Worm (Caenorhabditis elegans): ENCODE measurements around the gene cutl-5.

Gene cutl-5

DNA sequence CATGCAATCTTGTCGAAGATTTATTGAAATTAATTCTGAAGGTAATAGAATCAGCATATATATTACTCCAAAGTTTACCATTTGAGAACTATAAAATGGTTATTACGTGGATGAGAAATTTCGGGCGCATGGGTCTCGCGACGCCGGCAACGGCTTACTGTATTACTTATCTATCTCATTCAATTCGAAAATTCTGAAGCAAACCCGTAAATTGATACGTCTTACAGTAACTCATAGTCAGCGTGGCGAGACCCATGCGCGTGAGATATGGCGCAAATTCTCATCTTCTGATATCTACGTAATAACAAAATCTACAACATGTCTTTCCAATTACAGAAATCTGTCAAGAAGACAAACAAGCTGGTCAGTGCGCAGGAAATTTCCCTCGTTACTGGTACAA, 3.8 kb upstream of the cutl-5 start:
- TF ChIP-seq M03D4.4 (tag; optimal IDR thresholded peaks at IDR 0.05) (no peak), snpc-4 (tag; optimal IDR thresholded peaks at IDR 0.05) (no peak), cnd-1 (tag; optimal IDR thresholded peaks at IDR 0.05) (no peak), elt-3 (tag; optimal IDR thresholded peaks at IDR 0.05) (no peak), nhr-2 (tag; optimal IDR thresholded peaks at IDR 0.05) (no peak)

DNA sequence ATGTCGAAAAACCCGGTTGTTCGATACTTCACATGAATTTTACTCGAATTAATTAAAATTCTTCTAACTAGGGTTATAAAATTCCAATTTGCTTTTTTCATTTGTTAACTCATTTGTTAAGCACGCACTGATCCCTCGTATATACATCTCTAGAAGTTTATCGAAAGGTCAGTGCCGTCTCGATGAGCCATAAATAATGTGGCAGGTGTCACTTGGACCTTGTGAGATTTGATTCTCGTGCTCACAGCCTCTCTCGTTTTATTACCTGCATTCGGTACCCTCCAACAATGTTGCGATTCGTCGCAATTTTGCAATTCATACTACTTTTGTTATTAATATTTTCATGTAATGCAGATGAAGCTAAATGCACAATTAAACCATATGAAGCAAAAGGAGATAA, 644 bp upstream of the cutl-5 start, which contains the start of gene spon-1:
Gene spon-1 (plus strand): TSS at position 208 of the 400 bp plus-strand sequence.
- TF ChIP-seq M03D4.4 (tag; optimal IDR thresholded peaks at IDR 0.05) (no peak), nhr-2 (tag; optimal IDR thresholded peaks at IDR 0.05) (peak; percentile 46), unc-62 (GFP tag; optimal IDR thresholded peaks at IDR 0.05) (peak; percentile 54), unc-120 (tag; optimal IDR thresholded peaks at IDR 0.05; ENCODE audit: poor library complexity, severe bottlenecking) (peak; percentile 14), hlh-1 (tag; optimal IDR thresholded peaks at IDR 0.05) (peak; percentile 73)

- no peak for TF ChIP-seq unc-39 (tag; optimal IDR thresholded peaks at IDR 0.05)
- TF ChIP-seq nhr-28 (tag; optimal IDR thresholded peaks at IDR 0.05), result no peak
- TF ChIP-seq tbx-8 (GFP tag; optimal IDR thresholded peaks at IDR 0.05), result no peak
- TF ChIP-seq flh-1 (GFP tag; optimal IDR thresholded peaks at IDR 0.05), result no peak
- no peak for TF ChIP-seq mep-1 (tag; optimal IDR thresholded peaks at IDR 0.05)
- no peak for TF ChIP-seq lin-32 (GFP tag; optimal IDR thresholded peaks at IDR 0.05)
- TF ChIP-seq ztf-11 (tag; optimal IDR thresholded peaks at IDR 0.05), result no peak
- no peak for TF ChIP-seq bed-3 (GFP tag; optimal IDR thresholded peaks at IDR 0.05)
- no peak for TF ChIP-seq lin-13 (tag; optimal IDR thresholded peaks at IDR 0.05)
- no peak for TF ChIP-seq nhr-76 (tag; optimal IDR thresholded peaks at IDR 0.05)
- no peak for TF ChIP-seq zip-8 (tag; optimal IDR thresholded peaks at IDR 0.05)
These were observed 2.9 kb downstream of the cutl-5 start, which contains the start of gene F10E7.6 for ce11 chrII:7112780-7113179. Gene F10E7.6, plus strand, starts transcription at chrII:7113080.

- TF ChIP-seq mab-5 (tag; optimal IDR thresholded peaks at IDR 0.05) (no peak), mep-1 (tag; optimal IDR thresholded peaks at IDR 0.05) (peak; percentile 24), elt-1 (tag; optimal IDR thresholded peaks at IDR 0.05; ENCODE audit: borderline replicate concordance, insufficient read depth) (no peak), snpc-4 (tag; optimal IDR thresholded peaks at IDR 0.05) (no peak), unc-120 (tag; optimal IDR thresholded peaks at IDR 0.05; ENCODE audit: poor library complexity, severe bottlenecking) (peak; percentile 22), ceh-39 (tag; optimal IDR thresholded peaks at IDR 0.05) (no peak), zip-8 (tag; optimal IDR thresholded peaks at IDR 0.05) (no peak), mls-2 (tag; optimal IDR thresholded peaks at IDR 0.05) (no peak), ceh-83 (GFP tag; optimal IDR thresholded peaks at IDR 0.05) (peak; percentile 14), M03D4.4 (tag; optimal IDR thresholded peaks at IDR 0.05) (no peak), pha-4 (tag; optimal IDR thresholded peaks at IDR 0.05) (no peak), unc-39 (tag; optimal IDR thresholded peaks at IDR 0.05) (no peak), nhr-76 (tag; optimal IDR thresholded peaks at IDR 0.05) (no peak), nhr-237 (tag; optimal IDR thresholded peaks at IDR 0.05) (peak; percentile 37), nhr-28 (tag; optimal IDR thresholded peaks at IDR 0.05) (no peak), nhr-12 (tag; optimal IDR thresholded peaks at IDR 0.05) (no peak), blmp-1 (tag; optimal IDR thresholded peaks at IDR 0.05) (no peak), lsy-2 (tag; optimal IDR thresholded peaks at IDR 0.05) (peak; percentile 98), lin-32 (GFP tag; optimal IDR thresholded peaks at IDR 0.05) (no peak), unc-62 (GFP tag; optimal IDR thresholded peaks at IDR 0.05) (peak; percentile 3), cnd-1 (tag; optimal IDR thresholded peaks at IDR 0.05) (no peak), lin-13 (tag; optimal IDR thresholded peaks at IDR 0.05) (peak; percentile 57), flh-1 (GFP tag; optimal IDR thresholded peaks at IDR 0.05) (no peak)
These were observed 4.1 kb downstream of the cutl-5 start, which contains the start of gene F10E7.5 for ce11 chrII:7111657-7112049. Gene F10E7.5, plus strand, starts transcription at chrII:7111978.

DNA sequence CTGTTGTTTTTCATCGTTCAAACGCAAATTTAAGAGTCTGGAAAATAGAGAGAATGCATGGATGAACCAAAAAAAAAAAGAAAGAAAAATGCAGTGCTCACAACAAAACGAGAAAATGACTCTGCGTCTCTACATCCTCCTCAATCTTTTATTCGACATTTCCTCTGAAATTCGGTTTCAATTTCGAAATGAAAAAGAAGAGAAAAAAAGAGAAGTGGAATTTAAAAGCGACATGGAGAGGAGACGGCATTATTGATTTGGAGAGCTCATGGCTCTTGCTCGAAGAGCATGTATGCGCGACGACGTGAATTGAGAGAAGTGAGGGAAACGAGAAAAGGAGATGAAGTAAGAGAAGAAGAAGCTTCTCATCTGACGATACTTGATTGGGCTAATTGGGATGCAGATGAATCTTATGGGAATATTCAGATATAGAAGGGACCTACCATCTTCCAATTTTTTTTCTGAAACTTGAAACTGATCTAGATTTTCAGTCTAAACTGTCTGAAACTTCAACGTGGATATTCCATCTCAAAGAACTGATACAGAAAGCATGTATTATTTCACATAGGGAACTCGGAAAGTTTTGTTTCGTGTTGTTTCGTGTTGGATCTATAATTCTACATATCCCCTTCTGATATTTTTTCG, 4.6 kb downstream of the cutl-5 start:
- TF ChIP-seq ces-1 (GFP tag; optimal IDR thresholded peaks at IDR 0.05), result peak; percentile 59
- TF ChIP-seq ceh-83 (GFP tag; optimal IDR thresholded peaks at IDR 0.05), result no peak
- TF ChIP-seq sem-2 (GFP tag; optimal IDR thresholded peaks at IDR 0.05), result no peak
- no peak for TF ChIP-seq nhr-237 (tag; optimal IDR thresholded peaks at IDR 0.05)
- no peak for TF ChIP-seq lsy-2 (tag; optimal IDR thresholded peaks at IDR 0.05)
- TF ChIP-seq ceh-43 (GFP tag; optimal IDR thresholded peaks at IDR 0.05), result no peak
- TF ChIP-seq unc-62 (GFP tag; optimal IDR thresholded peaks at IDR 0.05), result no peak

All from whole organism, mixed stage, embryonic.